Worm (Caenorhabditis elegans) whole organism, L1 larva: ENCODE data around the gene fntb-1.
A peak's percentile ranks its signal among the peaks of the same experiment; 100 is the strongest.

ENCODE experiments used
- fkh-10 ChIP-seq: sonication (generic microtip); optimal IDR thresholded peaks from 2 replicates; lab custom pipeline; 2017; ENCODE audit warnings: missing biosample characterization, missing genetic modification reagents, missing genetic modification characterization
- fos-1 ChIP-seq: fragments of 150-350 bp; optimal IDR thresholded peaks from 2 replicates; lab custom pipeline; 2014; ENCODE audit warnings: missing biosample characterization, missing genetic modification characterization
- nhr-28 ChIP-seq: fragments of 150-350 bp; optimal IDR thresholded peaks from 2 replicates; lab custom pipeline; 2014; ENCODE audit warnings: missing biosample characterization, missing genetic modification characterization
- nhr-77 ChIP-seq: fragments of 150-350 bp; optimal IDR thresholded peaks from 2 replicates; lab custom pipeline; 2014; ENCODE audit warnings: missing biosample characterization, missing genetic modification characterization

ce11 chrV:14414964-14415564 lies 32.4 kb upstream of the fntb-1 start, which contains the start of the genes nxf-1 and C15H11.11:
- no peak for TF ChIP-seq nhr-77 (tag; lab: Kevin White, UChicago)
- peak; percentile 33 for TF ChIP-seq fkh-10
- TF ChIP-seq nhr-28 (tag; lab: Kevin White, UChicago): no peak
- peak; percentile 11 for TF ChIP-seq fos-1
